Worm (Caenorhabditis elegans) whole organism, mixed stage, embryonic: ENCODE measurements around the gene Y71H2AM.25.

Experiments
- M03D4.4 ChIP-seq: sonication (generic microtip); optimal IDR thresholded peaks from 2 replicates; lab custom pipeline; 2017; ENCODE audit warnings: mild to moderate bottlenecking, missing genetic modification characterization, missing compliant biosample characterization
- ceh-43 ChIP-seq: fragments of 200-800 bp; sonication (Bioruptor generic); optimal IDR thresholded peaks from 2 replicates; lab custom pipeline; 2018; ENCODE audit warnings: mild to moderate bottlenecking, missing genetic modification characterization, moderate library complexity, missing compliant biosample characterization
- lin-13 ChIP-seq: fragments of 150-350 bp; optimal IDR thresholded peaks from 2 replicates; lab custom pipeline; 2014; ENCODE audit warnings: missing biosample characterization, missing genetic modification characterization
- nhr-237 ChIP-seq: fragments of 150-350 bp; optimal IDR thresholded peaks from 2 replicates; lab custom pipeline; 2014; ENCODE audit warnings: missing biosample characterization, missing genetic modification characterization
- pha-4 ChIP-seq: fragments of 150-350 bp; optimal IDR thresholded peaks from 2 replicates; lab custom pipeline; 2018; ENCODE audit warnings: missing biosample characterization, missing genetic modification reagents, missing genetic modification characterization
- zip-8 ChIP-seq: fragments of 150-350 bp; optimal IDR thresholded peaks from 2 replicates; lab custom pipeline; 2014; ENCODE audit warnings: missing biosample characterization, missing genetic modification characterization
- ztf-11 ChIP-seq: fragments of 150-350 bp; optimal IDR thresholded peaks from 2 replicates; lab custom pipeline; 2014; ENCODE audit warnings: missing biosample characterization, missing genetic modification characterization

DNA sequence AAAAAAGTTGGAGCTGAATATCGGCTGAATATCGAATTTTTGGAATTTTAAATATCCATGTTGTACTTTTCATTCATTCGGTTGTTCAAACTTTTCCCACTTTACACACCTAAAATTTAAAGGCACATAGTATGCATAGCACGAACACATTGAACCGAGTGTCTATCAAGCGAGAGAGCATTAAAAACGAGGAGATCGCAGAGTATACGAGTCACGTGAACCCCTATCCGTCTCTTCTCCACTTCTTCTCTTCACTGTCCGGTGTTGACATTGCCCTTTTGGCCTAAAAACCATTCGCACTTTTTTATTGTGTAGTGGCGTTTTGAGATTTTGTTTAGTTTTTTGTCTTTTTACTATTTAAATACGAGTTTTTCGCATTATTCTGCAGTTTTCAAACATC is 2.2 kb downstream of the Y71H2AM.25 start:
- no peak for TF ChIP-seq nhr-237
- no peak for TF ChIP-seq M03D4.4 (tag; lab: Kevin White, UChicago)
- TF ChIP-seq pha-4 (tag; lab: Kevin White, UChicago), result peak; percentile 34
- TF ChIP-seq ztf-11 (tag; lab: Kevin White, UChicago), result no peak
- TF ChIP-seq lin-13 (tag; lab: Kevin White, UChicago), result no peak
- no peak for TF ChIP-seq zip-8 (tag; lab: Kevin White, UChicago)
- no peak for TF ChIP-seq ceh-43
